Fruit fly (Drosophila melanogaster): Measurements from ENCODE around the gene eag.

DNA sequence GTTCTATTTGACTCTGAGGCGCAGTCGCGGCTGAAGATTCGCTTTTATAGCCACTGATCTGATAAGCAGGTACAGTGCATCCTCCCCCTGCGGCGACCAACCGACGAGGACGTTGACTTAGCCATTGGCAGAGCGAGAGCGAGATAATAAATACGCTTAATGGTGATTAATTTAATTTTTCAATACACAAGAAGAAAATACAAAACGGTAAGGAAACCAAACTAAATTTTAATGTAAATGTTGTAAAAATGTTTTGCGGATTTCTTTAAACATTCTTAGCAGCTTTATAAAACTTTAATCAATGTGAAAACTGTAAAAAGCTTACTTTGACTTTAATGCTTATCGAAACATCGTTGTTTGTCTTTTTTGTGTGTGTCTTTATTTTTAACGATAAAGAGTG is 46.2 kb upstream of the eag start:
- no peak for TF ChIP-seq Myc (optimal IDR thresholded peaks at IDR 0.05)
- TF ChIP-seq Dfd (GFP tag; optimal IDR thresholded peaks at IDR 0.05), result no peak
- no peak for TF ChIP-seq Hr83 (GFP tag; optimal IDR thresholded peaks at IDR 0.05; ENCODE audit: poor library complexity, severe bottlenecking)
- no peak for TF ChIP-seq Rel (GFP tag; optimal IDR thresholded peaks at IDR 0.05)
- no peak for TF ChIP-seq Rel (tag; optimal IDR thresholded peaks at IDR 0.05)
- no peak for TF ChIP-seq Sp1 (GFP tag; optimal IDR thresholded peaks at IDR 0.05)
- no peak for TF ChIP-seq CG32264 (GFP tag; optimal IDR thresholded peaks at IDR 0.05)
- TF ChIP-seq Vsx2 (GFP tag; optimal IDR thresholded peaks at IDR 0.05; ENCODE audit: partially characterized antibody), result no peak
